Worm (Caenorhabditis elegans) whole organism, L1 larva: Measurements from ENCODE around the gene T26C5.2.

Experiments used
- C04F5.9 ChIP-seq: sonication (generic microtip); optimal IDR thresholded peaks from 2 replicates; lab custom pipeline; 2016; ENCODE audit warnings: missing genetic modification characterization, missing compliant biosample characterization
- C16A3.4 ChIP-seq: fragments of 150-350 bp; optimal IDR thresholded peaks from 2 replicates; lab custom pipeline; 2014; ENCODE audit warnings: missing biosample characterization, missing genetic modification characterization
- Y116A8C.19 ChIP-seq: sonication (generic microtip); optimal IDR thresholded peaks from 2 replicates; lab custom pipeline; 2016; ENCODE audit warnings: missing compliant biosample characterization, missing genetic modification characterization, borderline replicate concordance
- aha-1 ChIP-seq: fragments of 150-350 bp; optimal IDR thresholded peaks from 2 replicates; lab custom pipeline; 2014; ENCODE audit warnings: missing biosample characterization, missing genetic modification characterization
- alr-1 ChIP-seq: fragments of 200-800 bp; sonication (Bioruptor generic); optimal IDR thresholded peaks from 2 replicates; lab custom pipeline; 2018; ENCODE audit warnings: borderline replicate concordance, mild to moderate bottlenecking, missing genetic modification characterization, missing compliant biosample characterization
- ama-1 ChIP-seq: fragments of 150-350 bp; optimal IDR thresholded peaks from 2 replicates; lab custom pipeline; 2014
- blmp-1 ChIP-seq: fragments of 150-350 bp; optimal IDR thresholded peaks from 2 replicates; lab custom pipeline; 2014; ENCODE audit warnings: missing biosample characterization, missing genetic modification characterization
- ceh-8 ChIP-seq: fragments of 200-800 bp; sonication (Bioruptor generic); optimal IDR thresholded peaks from 2 replicates; lab custom pipeline; 2018; ENCODE audit warnings: mild to moderate bottlenecking, missing genetic modification characterization, moderate library complexity, missing compliant biosample characterization
- ceh-82 ChIP-seq, 3 experiments: fragments of 150-350 bp in 1 of 3; sonication (generic microtip) in 2 of 3; optimal IDR thresholded peaks; 2 replicates each; lab custom pipeline; 2014 to 2017; ENCODE audit warnings: missing biosample characterization in 3 of 3, missing genetic modification characterization in 3 of 3
- dpl-1 ChIP-seq, 3 experiments: fragments of 150-350 bp in 2 of 3; sonication (generic microtip) in 1 of 3; optimal IDR thresholded peaks; 2 replicates each; lab custom pipeline; 2014 to 2017; ENCODE audit warnings: missing biosample characterization in 3 of 3, missing genetic modification characterization in 3 of 3, missing genetic modification reagents in 3 of 3
- dsc-1 ChIP-seq: sonication (generic microtip); optimal IDR thresholded peaks from 2 replicates; lab custom pipeline; 2016; ENCODE audit warnings: mild to moderate bottlenecking, missing genetic modification characterization, missing compliant biosample characterization
- efl-1 ChIP-seq, 4 experiments: fragments of 150-350 bp; optimal IDR thresholded peaks in 3 of 4; peaks in 1 of 4; 1 replicate in 1 of 4; 2 replicates in 3 of 4; lab custom pipeline; 2014; ENCODE audit warnings: missing biosample characterization in 2 of 4, missing genetic modification characterization in 2 of 4, missing genetic modification reagents in 2 of 4
- elt-2 ChIP-seq: sonication (generic microtip); optimal IDR thresholded peaks from 2 replicates; lab custom pipeline; 2016; ENCODE audit warnings: missing genetic modification characterization, mild to moderate bottlenecking, inconsistent platforms, missing compliant biosample characterization, missing genetic modification reagents
- elt-3 ChIP-seq, 6 experiments: fragments of 150-350 bp in 1 of 6; sonication (generic microtip); optimal IDR thresholded peaks; 2 replicates each; lab custom pipeline; 2017 to 2018; ENCODE audit warnings: missing biosample characterization in 6 of 6, missing genetic modification characterization in 6 of 6, inconsistent platforms in 1 of 6
- ets-5 ChIP-seq: fragments of 200-800 bp; sonication (Bioruptor generic); IDR thresholded peaks from 2 replicates; pipeline ENCODE4 v1.3.6; 2022; ENCODE audit warnings: missing genetic modification characterization, missing compliant biosample characterization
- hlh-4 ChIP-seq: sonication (generic microtip); optimal IDR thresholded peaks from 2 replicates; lab custom pipeline; 2016; ENCODE audit warnings: mild to moderate bottlenecking, missing genetic modification characterization, missing compliant biosample characterization
- isw-1 ChIP-seq: fragments of 200-800 bp; sonication (Bioruptor generic); IDR thresholded peaks from 2 replicates; pipeline ENCODE4 v1.3.6; 2022; ENCODE audit warnings: missing genetic modification characterization, missing compliant biosample characterization
- lin-13 ChIP-seq: fragments of 150-350 bp; optimal IDR thresholded peaks from 2 replicates; lab custom pipeline; 2014; ENCODE audit warnings: missing biosample characterization, missing genetic modification reagents, missing genetic modification characterization
- lin-35 ChIP-seq, 2 experiments: fragments of 150-350 bp; optimal IDR thresholded peaks; 2 replicates each; lab custom pipeline; 2014; ENCODE audit warnings: missing biosample characterization in 2 of 2, missing genetic modification characterization in 2 of 2, missing genetic modification reagents in 2 of 2
- lin-39 ChIP-seq: fragments of 150-350 bp; optimal IDR thresholded peaks from 2 replicates; lab custom pipeline; 2014; ENCODE audit warnings: missing biosample characterization, missing genetic modification reagents, missing genetic modification characterization
- lsy-2 ChIP-seq, 2 experiments: fragments of 150-350 bp; optimal IDR thresholded peaks; 2 replicates each; lab custom pipeline; 2014; ENCODE audit warnings: missing biosample characterization in 2 of 2, missing genetic modification characterization in 2 of 2
- nhr-11 ChIP-seq: fragments of 150-350 bp; optimal IDR thresholded peaks from 2 replicates; lab custom pipeline; 2014; ENCODE audit warnings: missing biosample characterization, missing genetic modification characterization
- nhr-19 ChIP-seq: fragments of 200-800 bp; sonication (Bioruptor generic); conservative IDR thresholded peaks from 2 replicates; pipeline ENCODE4 v1.3.6; 2022; ENCODE audit warnings: missing genetic modification characterization, missing compliant biosample characterization
- nhr-20 ChIP-seq: sonication (generic microtip); optimal IDR thresholded peaks from 2 replicates; lab custom pipeline; 2016; ENCODE audit warnings: mild to moderate bottlenecking, missing genetic modification characterization, missing compliant biosample characterization
- nhr-85 ChIP-seq: sonication (generic microtip); peaks from one replicate; lab custom pipeline; 2016; ENCODE audit warnings: missing genetic modification characterization, inconsistent platforms, missing compliant biosample characterization
- nhr-90 ChIP-seq: sonication (generic microtip); optimal IDR thresholded peaks from 2 replicates; lab custom pipeline; 2016; ENCODE audit warnings: mild to moderate bottlenecking, missing genetic modification characterization, missing compliant biosample characterization; ENCODE audit not compliant: poor library complexity
- pag-3 ChIP-seq: sonication (generic microtip); optimal IDR thresholded peaks from 2 replicates; lab custom pipeline; 2017; ENCODE audit warnings: missing genetic modification characterization, mild to moderate bottlenecking, missing compliant biosample characterization, antibody characterized with exemption, borderline replicate concordance; ENCODE audit not compliant: insufficient read depth
- rnt-1 ChIP-seq: sonication (generic microtip); optimal IDR thresholded peaks from 2 replicates; lab custom pipeline; 2016; ENCODE audit warnings: mild to moderate bottlenecking, missing genetic modification characterization, moderate library complexity, missing compliant biosample characterization
- snpc-4 ChIP-seq: fragments of 150-350 bp; optimal IDR thresholded peaks from 2 replicates; lab custom pipeline; 2014; ENCODE audit warnings: missing biosample characterization, missing genetic modification characterization
- snu-23 ChIP-seq: sonication (generic microtip); optimal IDR thresholded peaks from 2 replicates; lab custom pipeline; 2016; ENCODE audit warnings: missing genetic modification characterization, missing compliant biosample characterization
- sox-4 ChIP-seq: sonication (generic microtip); optimal IDR thresholded peaks from 2 replicates; lab custom pipeline; 2016; ENCODE audit warnings: missing genetic modification characterization, missing compliant biosample characterization
- sptf-1 ChIP-seq: fragments of 150-350 bp; optimal IDR thresholded peaks from 2 replicates; lab custom pipeline; 2014; ENCODE audit warnings: missing biosample characterization, missing genetic modification characterization
- sup-37 ChIP-seq: fragments of 200-800 bp; sonication (Bioruptor generic); optimal IDR thresholded peaks from 2 replicates; lab custom pipeline; 2018; ENCODE audit warnings: mild to moderate bottlenecking, missing genetic modification characterization, missing compliant biosample characterization
- swsn-7 ChIP-seq: sonication (generic microtip); optimal IDR thresholded peaks from 2 replicates; lab custom pipeline; 2016; ENCODE audit warnings: missing genetic modification characterization, missing compliant biosample characterization
- unc-130 ChIP-seq: fragments of 150-350 bp; optimal IDR thresholded peaks from 2 replicates; lab custom pipeline; 2017; ENCODE audit warnings: missing biosample characterization, missing genetic modification characterization, inconsistent platforms
- unc-30 ChIP-seq: sonication (generic microtip); optimal IDR thresholded peaks from 2 replicates; lab custom pipeline; 2017; ENCODE audit warnings: missing biosample characterization, missing genetic modification characterization
- unc-62 ChIP-seq: fragments of 150-350 bp; optimal IDR thresholded peaks from 2 replicates; lab custom pipeline; 2014; ENCODE audit warnings: missing biosample characterization, missing genetic modification reagents, missing genetic modification characterization
- zip-4 ChIP-seq: fragments of 200-800 bp; sonication (Bioruptor generic); optimal IDR thresholded peaks from 2 replicates; lab custom pipeline; 2018; ENCODE audit warnings: mild to moderate bottlenecking, missing genetic modification characterization, moderate library complexity, missing compliant biosample characterization
- ztf-4 ChIP-seq: fragments of 150-350 bp; optimal IDR thresholded peaks from 2 replicates; lab custom pipeline; 2014; ENCODE audit warnings: missing biosample characterization, missing genetic modification characterization

Gene T26C5.2

DNA sequence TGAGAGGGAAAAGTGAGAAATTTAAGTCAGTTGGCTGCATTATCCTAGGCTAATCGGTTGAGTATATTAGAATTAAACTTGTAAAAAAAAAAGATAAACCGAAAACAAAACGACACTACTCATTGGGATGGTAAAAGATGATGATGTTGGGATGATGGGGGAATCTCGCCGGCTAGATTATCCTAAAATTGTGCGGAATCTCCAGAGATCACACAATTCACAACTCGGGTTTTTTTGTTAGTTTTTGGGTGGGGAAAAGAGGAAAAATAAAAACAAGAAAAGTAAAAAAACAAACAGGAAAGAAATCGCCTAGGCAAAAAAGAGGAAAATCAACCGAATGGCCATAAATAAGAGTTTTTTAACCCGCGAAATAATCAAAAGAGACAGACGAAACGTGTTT is 42.1 kb downstream of the T26C5.2 start:
- TF ChIP-seq nhr-85 (peak; percentile 43), lsy-2 (tag; optimal IDR thresholded peaks at IDR 0.05; lab: Kevin White, UChicago) (no peak)

ce11 chrII:9277153-9277552 is 44.1 kb downstream of the T26C5.2 start:
- TF ChIP-seq dpl-1 (GFP tag; optimal IDR thresholded peaks at IDR 0.05; lab: Kevin White, UChicago) (no peak), alr-1 (tag; lab: Kevin White, UChicago) (no peak), nhr-11 (tag; lab: Kevin White, UChicago) (no peak), unc-30 (tag; lab: Kevin White, UChicago) (no peak), sox-4 (tag; lab: Kevin White, UChicago) (no peak), isw-1 (no peak), efl-1 (optimal IDR thresholded peaks at IDR 0.05; lab: Kevin White, UChicago) (no peak), efl-1 (GFP tag; optimal IDR thresholded peaks at IDR 0.05 in 1 of 2; lab: Kevin White, UChicago) (peak in 1 of 2 experiments; percentile 91)

ce11 chrII:9279016-9279415 is 46.0 kb downstream of the T26C5.2 start:
- no peak for TF ChIP-seq C04F5.9
- TF ChIP-seq C16A3.4: no peak
- TF ChIP-seq hlh-4 (tag; lab: Kevin White, UChicago): peak; percentile 95

DNA sequence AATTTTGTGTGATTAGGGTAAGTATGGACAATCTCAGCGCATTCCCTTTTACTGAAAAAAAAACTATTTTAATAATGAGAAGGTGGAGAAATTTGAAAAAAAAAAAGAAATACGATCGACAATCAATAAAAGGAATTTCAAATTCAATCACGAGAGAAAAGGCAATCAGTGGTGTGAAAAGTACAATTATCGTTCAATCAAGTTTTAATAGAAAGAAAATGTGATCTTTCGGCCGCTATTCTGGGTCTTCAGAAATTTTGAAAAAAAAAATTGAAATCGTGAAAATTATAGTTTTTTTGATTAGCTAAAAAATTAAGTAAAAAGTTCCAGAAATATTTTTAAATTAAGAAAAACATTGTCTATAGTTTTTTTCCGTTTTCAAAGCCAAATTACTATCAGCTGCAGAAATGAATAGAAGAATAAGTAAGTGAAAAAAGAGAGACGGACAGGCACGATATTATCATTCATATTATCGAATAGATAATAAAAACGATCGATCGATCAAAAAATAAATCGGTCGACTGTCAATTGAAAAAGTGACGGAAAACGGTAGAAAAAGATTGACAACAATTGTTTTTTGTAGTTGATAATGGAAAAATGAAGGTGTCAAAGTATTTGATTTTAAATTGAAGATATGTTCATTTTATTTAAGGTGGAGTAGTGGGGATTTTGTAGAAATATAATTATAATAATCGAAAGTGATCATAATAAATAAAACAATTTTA is 47.2 kb downstream of the T26C5.2 start, which contains the start of gene gldi-3:
Gene gldi-3 (minus strand): TSS at position 51 of the 725 bp plus-strand sequence.
- TF ChIP-seq efl-1 (optimal IDR thresholded peaks at IDR 0.05; lab: Kevin White, UChicago): no peak
- peak in 1 of 2 experiments; percentile 46 for TF ChIP-seq efl-1 (GFP tag; optimal IDR thresholded peaks at IDR 0.05 in 1 of 2; lab: Kevin White, UChicago)
- no peak for TF ChIP-seq ama-1 (lab: Kevin White, UChicago)
- peak; percentile 6 for TF ChIP-seq blmp-1 (tag; lab: Kevin White, UChicago)
- no peak for TF ChIP-seq nhr-90
- no peak for TF ChIP-seq aha-1 (tag; lab: Kevin White, UChicago)
- TF ChIP-seq ceh-82 (tag; optimal IDR thresholded peaks at IDR 0.05; lab: Kevin White, UChicago): no peak
- TF ChIP-seq lin-35 (GFP tag; optimal IDR thresholded peaks at IDR 0.05; lab: Kevin White, UChicago): peak in 1 of 2 experiments; percentile 12
- peak; percentile 14 for TF ChIP-seq nhr-20
- TF ChIP-seq swsn-7 (tag; lab: Kevin White, UChicago): no peak
- TF ChIP-seq elt-2 (tag; lab: Kevin White, UChicago): no peak
- TF ChIP-seq elt-3 (tag; optimal IDR thresholded peaks at IDR 0.05; lab: Kevin White, UChicago): peak in 1 of 6 experiments; percentile 35
- TF ChIP-seq rnt-1 (tag; lab: Kevin White, UChicago): no peak

DNA sequence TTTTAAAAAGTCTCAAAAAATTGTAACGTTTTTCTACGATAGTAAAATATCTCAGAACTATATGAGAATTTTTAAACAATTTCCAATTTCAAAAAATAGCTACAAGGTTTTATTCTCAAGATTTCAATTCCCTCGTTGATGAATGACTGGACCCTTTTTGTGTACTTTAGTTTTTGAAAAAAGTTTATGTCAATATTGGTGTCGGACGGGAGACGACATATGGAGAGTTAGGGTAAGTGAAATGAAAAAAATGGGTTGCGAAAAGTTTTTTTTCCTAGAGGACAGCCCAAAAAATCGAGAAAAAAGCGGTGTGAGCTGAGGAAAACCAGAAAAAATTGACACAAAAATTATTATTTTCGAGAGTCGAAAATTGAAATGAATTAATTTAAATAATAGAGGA is 47.8 kb downstream of the T26C5.2 start:
- no peak for TF ChIP-seq efl-1 (optimal IDR thresholded peaks at IDR 0.05; lab: Kevin White, UChicago)
- TF ChIP-seq efl-1 (GFP tag; optimal IDR thresholded peaks at IDR 0.05 in 1 of 2; lab: Kevin White, UChicago): peak in 1 of 2 experiments; percentile 46
- no peak for TF ChIP-seq Y116A8C.19 (tag; lab: Kevin White, UChicago)

DNA sequence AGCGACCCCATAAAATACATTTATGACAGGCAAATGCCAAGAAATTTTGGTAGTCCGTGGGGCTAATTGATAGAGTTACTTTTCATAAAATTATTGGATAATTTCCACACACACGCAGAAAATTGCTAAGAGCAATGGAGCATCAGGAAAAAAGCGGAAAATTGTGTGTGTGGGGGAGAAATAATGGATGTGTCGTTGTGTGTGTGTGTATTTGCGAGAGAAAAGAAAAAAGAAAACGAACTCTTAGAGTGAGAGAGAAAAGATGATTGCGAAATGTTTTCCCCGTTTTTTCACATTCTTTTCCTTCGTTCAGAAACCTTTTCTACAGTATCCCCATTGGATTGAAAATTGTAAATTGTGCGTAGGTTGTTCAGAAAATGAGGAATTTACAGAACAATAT is 48.6 kb downstream of the T26C5.2 start:
- no peak for TF ChIP-seq lin-39 (tag; lab: Kevin White, UChicago)
- TF ChIP-seq sptf-1 (tag; lab: Kevin White, UChicago): no peak
- no peak for TF ChIP-seq ztf-4 (tag; lab: Kevin White, UChicago)
- TF ChIP-seq lin-13 (GFP tag; lab: Kevin White, UChicago): no peak
- no peak for TF ChIP-seq nhr-90
- peak; percentile 75 for TF ChIP-seq blmp-1 (tag; lab: Kevin White, UChicago)
- peak; percentile 60 for TF ChIP-seq zip-4 (GFP tag; lab: Kevin White, UChicago)
- TF ChIP-seq C04F5.9: no peak
- TF ChIP-seq sup-37: no peak
- TF ChIP-seq aha-1 (tag; lab: Kevin White, UChicago): no peak
- TF ChIP-seq ceh-8 (GFP tag; lab: Kevin White, UChicago): no peak
- no peak for TF ChIP-seq pag-3
- TF ChIP-seq swsn-7 (tag; lab: Kevin White, UChicago): peak; percentile 27
- peak; percentile 28 for TF ChIP-seq snpc-4 (tag; lab: Kevin White, UChicago)
- TF ChIP-seq lsy-2 (tag; optimal IDR thresholded peaks at IDR 0.05; lab: Kevin White, UChicago): peak; percentile 26 to 71
- peak; percentile 23 for TF ChIP-seq snu-23
- TF ChIP-seq ets-5 (GFP tag; lab: Robert Waterston, UW): no peak
- TF ChIP-seq unc-62 (GFP tag; lab: Kevin White, UChicago): no peak
- TF ChIP-seq unc-130 (tag; lab: Kevin White, UChicago): peak; percentile 33
- peak; percentile 25 for TF ChIP-seq nhr-19
- no peak for TF ChIP-seq elt-2 (tag; lab: Kevin White, UChicago)
- TF ChIP-seq dsc-1 (tag; lab: Kevin White, UChicago): no peak
- no peak for TF ChIP-seq nhr-11 (tag; lab: Kevin White, UChicago)
- TF ChIP-seq unc-30 (tag; lab: Kevin White, UChicago): no peak
